Worm (Caenorhabditis elegans): ENCODE data around the gene nonu-1.
A peak's percentile ranks its signal among the peaks of the same experiment; 100 is the strongest.

Gene nonu-1

DNA sequence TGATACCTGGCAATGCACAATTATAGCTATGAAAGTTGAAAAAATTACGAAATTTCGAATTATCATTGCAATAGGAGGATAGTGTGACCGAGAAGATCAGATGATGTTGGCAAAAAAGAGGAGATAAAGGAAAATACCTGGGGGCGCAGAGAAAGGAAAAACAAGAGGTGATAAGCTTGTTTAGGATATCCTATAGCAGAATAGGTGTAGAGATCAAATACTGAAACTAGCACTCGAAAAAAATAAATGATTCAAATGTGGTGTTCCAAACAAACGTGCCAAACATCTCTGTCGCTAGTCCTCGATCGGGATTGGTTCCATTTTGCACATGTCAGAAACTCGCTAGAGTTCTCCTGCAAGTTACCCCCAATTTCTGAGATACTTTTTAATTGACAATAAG lies 20.3 kb downstream of the nonu-1 start, which contains the start of gene F26A1.9:
Gene F26A1.9, minus strand, starts transcription at position 101 of the 400 bp plus-strand sequence.
- TF ChIP-seq ces-1 (GFP tag; optimal IDR thresholded peaks at IDR 0.05): no peak

DNA sequence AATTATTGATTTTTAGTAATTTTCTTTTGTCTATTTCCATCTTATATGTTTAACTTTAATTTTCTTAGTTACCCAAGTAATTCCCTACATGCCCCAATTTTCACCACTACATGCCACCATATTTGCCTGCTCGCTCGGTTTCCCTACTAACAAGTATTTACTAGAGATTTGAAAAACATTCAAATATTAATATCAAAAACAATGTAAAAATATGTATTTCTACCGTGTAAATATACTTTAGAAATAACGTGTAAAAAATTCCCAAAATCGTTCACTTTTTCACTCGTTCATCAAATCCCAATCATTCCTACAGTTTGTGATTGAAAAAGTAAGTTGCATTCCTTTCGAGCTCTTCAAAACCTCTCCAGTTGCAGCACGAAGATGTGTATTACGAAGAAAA lies 23.1 kb downstream of the nonu-1 start, which contains the start of gene F26A1.3:
Gene F26A1.3, plus strand, starts transcription at position 301 of the 400 bp plus-strand sequence.
- no peak for TF ChIP-seq hlh-4 (tag; optimal IDR thresholded peaks at IDR 0.05)

- no peak for TF ChIP-seq nhr-237 (tag; optimal IDR thresholded peaks at IDR 0.05)
- no peak for TF ChIP-seq ceh-8 (GFP tag; optimal IDR thresholded peaks at IDR 0.05)
- TF ChIP-seq hlh-4 (tag; optimal IDR thresholded peaks at IDR 0.05): no peak
- no peak for TF ChIP-seq fkh-4 (tag; optimal IDR thresholded peaks at IDR 0.05; ENCODE audit: borderline replicate concordance)
- no peak for TF ChIP-seq nhr-84 (tag; optimal IDR thresholded peaks at IDR 0.05)
- no peak for TF ChIP-seq ztf-11 (tag; optimal IDR thresholded peaks at IDR 0.05)
- TF ChIP-seq unc-130 (tag; optimal IDR thresholded peaks at IDR 0.05): no peak
- no peak for TF ChIP-seq sup-37 (GFP tag; optimal IDR thresholded peaks at IDR 0.05)
Measured at ce11 chrIII:4822140-4822539, 27.6 kb downstream of the nonu-1 start, which contains the start of gene F26A1.8. Gene F26A1.8, minus strand, starts transcription at chrIII:4822240.

DNA sequence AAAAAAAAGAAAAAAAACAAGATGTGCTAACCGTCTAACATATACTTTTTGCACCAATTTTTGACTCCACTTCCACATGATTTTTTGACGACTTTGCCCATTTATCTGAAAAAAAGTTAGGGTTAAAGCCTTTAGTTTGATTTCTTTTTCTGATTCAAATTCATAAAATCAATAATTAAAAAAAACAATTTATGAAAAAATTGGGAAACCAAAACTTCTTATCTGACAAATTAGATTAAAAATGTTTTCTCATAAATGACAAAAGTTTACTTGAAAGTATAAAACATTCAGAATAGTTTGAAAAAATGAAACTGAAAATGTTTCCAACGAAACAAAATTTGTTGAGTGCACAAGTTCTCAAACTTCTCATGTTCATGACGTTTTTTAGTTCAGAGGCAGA lies 29.9 kb downstream of the nonu-1 start, which contains the start of gene F26A1.7:
Gene F26A1.7, minus strand, starts transcription at position 101 of the 400 bp plus-strand sequence.
- TF ChIP-seq unc-86 (tag; optimal IDR thresholded peaks at IDR 0.05) (no peak), ceh-63 (GFP tag; optimal IDR thresholded peaks at IDR 0.05) (no peak), sup-37 (GFP tag; optimal IDR thresholded peaks at IDR 0.05) (no peak), skn-1 (tag; optimal IDR thresholded peaks at IDR 0.05) (no peak), hlh-17 (GFP tag; optimal IDR thresholded peaks at IDR 0.05; ENCODE audit: borderline replicate concordance) (no peak), Y116A8C.19 (tag; optimal IDR thresholded peaks at IDR 0.05; ENCODE audit: borderline replicate concordance) (no peak), grh-1 (GFP tag; IDR thresholded peaks at IDR 0.05) (no peak), nhr-90 (tag; optimal IDR thresholded peaks at IDR 0.05; ENCODE audit: poor library complexity) (no peak), snpc-4 (tag; optimal IDR thresholded peaks at IDR 0.05) (no peak), ceh-82 (tag; optimal IDR thresholded peaks at IDR 0.05) (no peak), blmp-1 (tag; optimal IDR thresholded peaks at IDR 0.05) (no peak), pqm-1 (tag; optimal IDR thresholded peaks at IDR 0.05) (no peak), elt-3 (tag; optimal IDR thresholded peaks at IDR 0.05) (no peak), sox-4 (tag; optimal IDR thresholded peaks at IDR 0.05) (no peak), mep-1 (tag; optimal IDR thresholded peaks at IDR 0.05) (no peak), alr-1 (tag; optimal IDR thresholded peaks at IDR 0.05; ENCODE audit: borderline replicate concordance) (no peak), swsn-7 (tag; optimal IDR thresholded peaks at IDR 0.05) (no peak), mef-2 (tag; optimal IDR thresholded peaks at IDR 0.05) (no peak), C04F5.9 (tag; optimal IDR thresholded peaks at IDR 0.05) (no peak)

DNA sequence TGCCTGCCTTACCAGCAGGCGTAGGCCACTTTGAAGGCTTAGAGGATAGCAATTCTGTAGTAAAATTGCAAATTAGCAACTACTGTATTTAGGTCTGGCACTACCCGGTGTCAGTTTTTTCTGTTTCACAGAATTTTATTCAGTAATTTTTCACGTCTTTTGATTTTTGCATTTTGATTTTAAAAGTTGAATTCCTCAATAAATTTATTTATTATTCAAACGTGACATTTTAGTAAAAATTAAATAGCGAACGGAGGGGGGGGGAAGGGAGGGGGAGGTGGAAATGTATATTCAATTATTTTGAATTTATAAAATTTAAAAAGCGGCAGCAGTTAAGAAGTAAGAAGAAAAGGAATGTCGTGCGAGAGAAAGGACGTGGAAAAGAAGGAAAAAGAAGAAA lies 32.5 kb downstream of the nonu-1 start, which contains the start of gene F26A1.4:
Gene F26A1.4, plus strand, starts transcription at position 301 of the 400 bp plus-strand sequence.
- no peak for TF ChIP-seq lin-15B (tag; optimal IDR thresholded peaks at IDR 0.05)
- TF ChIP-seq hlh-17 (GFP tag; optimal IDR thresholded peaks at IDR 0.05; ENCODE audit: borderline replicate concordance): no peak
- TF ChIP-seq ceh-90 (tag; optimal IDR thresholded peaks at IDR 0.05): no peak
- TF ChIP-seq zag-1 (tag; optimal IDR thresholded peaks at IDR 0.05): no peak
- TF ChIP-seq sptf-1 (tag; optimal IDR thresholded peaks at IDR 0.05): no peak
- TF ChIP-seq nhr-84 (tag; optimal IDR thresholded peaks at IDR 0.05): no peak
- TF ChIP-seq ceh-82 (tag; optimal IDR thresholded peaks at IDR 0.05): no peak
- no peak for TF ChIP-seq nhr-77 (tag; optimal IDR thresholded peaks at IDR 0.05)
- no peak for TF ChIP-seq dpl-1 (GFP tag; optimal IDR thresholded peaks at IDR 0.05)

DNA sequence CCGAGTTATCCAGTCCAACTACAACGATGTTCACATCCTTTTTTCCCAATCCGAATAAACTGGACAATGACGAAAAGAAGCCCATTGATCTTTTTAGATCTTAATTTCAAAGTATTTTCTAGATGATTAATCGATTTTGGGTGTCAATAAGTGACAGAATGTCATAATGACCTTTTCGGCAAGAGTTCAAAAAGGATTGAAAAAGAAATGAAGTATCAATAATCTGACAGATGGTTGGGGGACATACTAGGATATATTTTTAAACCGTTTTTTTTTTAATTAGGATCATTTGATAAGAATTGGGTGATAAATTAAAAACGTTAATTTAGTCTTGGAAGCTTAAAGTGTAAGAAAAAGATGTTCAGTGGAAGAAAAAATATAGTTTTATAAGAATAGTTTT lies 35.0 kb downstream of the nonu-1 start, which contains the start of gene arl-6:
Gene arl-6, minus strand, starts transcription at position 101 of the 400 bp plus-strand sequence.
- TF ChIP-seq mab-9 (GFP tag; IDR thresholded peaks at IDR 0.05) (no peak), unc-98 (GFP tag; IDR thresholded peaks at IDR 0.05) (no peak), grh-1 (GFP tag; IDR thresholded peaks at IDR 0.05) (no peak), hlh-17 (GFP tag; optimal IDR thresholded peaks at IDR 0.05; ENCODE audit: borderline replicate concordance) (no peak), ceh-8 (GFP tag; optimal IDR thresholded peaks at IDR 0.05) (no peak), efl-1 (optimal IDR thresholded peaks at IDR 0.05) (no peak), efl-1 (GFP tag; optimal IDR thresholded peaks at IDR 0.05 in 1 of 2) (peak in 1 of 2 experiments; percentile 49), nhr-20 (tag; optimal IDR thresholded peaks at IDR 0.05) (no peak)

All from whole organism, L1 larva.